Worm (Caenorhabditis elegans) whole organism, young adult: ENCODE data around the gene gtap-2.
A peak's percentile ranks its signal among the peaks of the same experiment; 100 is the strongest.

Source experiments
- ama-1 ChIP-seq, 3 experiments: fragments of 150-350 bp in 1 of 3; sonication (generic microtip) in 2 of 3; optimal IDR thresholded peaks; 2 replicates each; lab custom pipeline; 2014 to 2018; ENCODE audit warnings: missing biosample characterization in 2 of 3, missing genetic modification characterization in 2 of 3, missing genetic modification reagents in 2 of 3
- dpl-1 ChIP-seq: fragments of 150-350 bp; optimal IDR thresholded peaks from 2 replicates; lab custom pipeline; 2014; ENCODE audit warnings: missing biosample characterization, missing genetic modification reagents, missing genetic modification characterization
- hmg-1.2 ChIP-seq: fragments of 200-800 bp; sonication (Bioruptor generic); IDR thresholded peaks from 2 replicates; pipeline ENCODE4 v1.3.6; 2022; ENCODE audit warnings: missing genetic modification reagents, missing genetic modification characterization, missing compliant biosample characterization
- nfya-1 ChIP-seq: sonication (generic microtip); optimal IDR thresholded peaks from 2 replicates; lab custom pipeline; 2017; ENCODE audit warnings: antibody characterized with exemption, missing compliant biosample characterization, missing genetic modification characterization, borderline replicate concordance; ENCODE audit not compliant: insufficient read depth
- nhr-90 ChIP-seq: sonication (generic microtip); optimal IDR thresholded peaks from 2 replicates; lab custom pipeline; 2016; ENCODE audit warnings: missing genotype, mild to moderate bottlenecking, missing genetic modification characterization, missing compliant biosample characterization
- rcor-1 ChIP-seq: fragments of 200-800 bp; sonication (Bioruptor generic); IDR thresholded peaks from 2 replicates; pipeline ENCODE4 v1.3.6; 2022; ENCODE audit warnings: missing genetic modification reagents, missing genetic modification characterization, missing compliant biosample characterization
- snpc-4 ChIP-seq, 5 experiments: fragments of 150-350 bp in 1 of 5; sonication (generic microtip) in 4 of 5; optimal IDR thresholded peaks; 2 replicates each; lab custom pipeline; 2014 to 2018; ENCODE audit warnings: missing genetic modification characterization in 5 of 5, missing biosample characterization in 3 of 5, antibody characterized with exemption in 2 of 5, mild to moderate bottlenecking in 2 of 5, missing compliant biosample characterization in 2 of 5, missing genotype in 2 of 5, moderate library complexity in 2 of 5, missing genetic modification reagents in 1 of 5
- sptf-2 ChIP-seq: fragments of 200-800 bp; sonication (Bioruptor generic); optimal IDR thresholded peaks from 2 replicates; lab custom pipeline; 2018; ENCODE audit warnings: mild to moderate bottlenecking, missing genetic modification characterization, missing compliant biosample characterization
- ztf-3 ChIP-seq: fragments of 200-800 bp; sonication (Bioruptor generic); optimal IDR thresholded peaks from 2 replicates; lab custom pipeline; 2018; ENCODE audit warnings: mild to moderate bottlenecking, missing genetic modification characterization, missing compliant biosample characterization

ce11 chrIII:9766175-9766574, 42.2 kb upstream of the gtap-2 start, which contains the start of gene cbp-1:
- TF ChIP-seq hmg-1.2 (GFP tag; lab: Robert Waterston, UW): peak; percentile 90
- TF ChIP-seq ama-1 (optimal IDR thresholded peaks at IDR 0.05; lab: Kevin White, UChicago): no peak
- no peak for TF ChIP-seq ama-1 (GFP tag; optimal IDR thresholded peaks at IDR 0.05; lab: Kevin White, UChicago)
- TF ChIP-seq dpl-1 (GFP tag; lab: Kevin White, UChicago): no peak
- TF ChIP-seq nfya-1 (tag; lab: Kevin White, UChicago): no peak
- no peak for TF ChIP-seq snpc-4 (GFP tag; optimal IDR thresholded peaks at IDR 0.05; lab: Kevin White, UChicago)
- TF ChIP-seq snpc-4 (tag; optimal IDR thresholded peaks at IDR 0.05; lab: Kevin White, UChicago): no peak
- TF ChIP-seq ztf-3 (GFP tag; lab: Kevin White, UChicago): no peak
- no peak for TF ChIP-seq rcor-1 (GFP tag; lab: Robert Waterston, UW)
- TF ChIP-seq sptf-2 (GFP tag; lab: Kevin White, UChicago): no peak
- no peak for TF ChIP-seq nhr-90
